Fruit fly (Drosophila melanogaster): ENCODE results near the gene Sfp24Bb.

Sfp24Bb gene

DNA sequence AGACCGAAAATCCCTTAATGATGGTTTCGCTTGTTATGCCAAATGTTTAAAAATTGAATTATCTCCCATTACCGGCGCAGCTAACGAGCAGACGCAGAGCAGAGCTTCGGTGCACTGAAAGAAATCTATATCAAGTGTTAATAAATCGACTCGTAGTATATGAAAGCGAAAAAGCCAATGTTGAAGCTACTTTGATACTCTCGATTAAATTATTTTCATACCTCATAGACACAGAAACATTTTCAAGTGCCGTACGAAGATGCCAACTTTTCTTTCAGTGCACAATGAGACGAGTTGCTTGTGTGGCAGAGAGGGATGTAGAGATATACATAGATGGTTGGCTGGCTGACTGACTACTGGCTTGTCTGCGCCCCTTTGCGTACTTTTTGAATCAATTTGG is 6.2 kb upstream of the Sfp24Bb start (continued):
- TF ChIP-seq ind (GFP tag; optimal IDR thresholded peaks at IDR 0.05) (no peak), zen (tag; optimal IDR thresholded peaks at IDR 0.05) (peak; percentile 64), bsh (GFP tag; optimal IDR thresholded peaks at IDR 0.05) (peak in 1 of 2 experiments; percentile 66), inv (GFP tag; IDR thresholded peaks at IDR 0.05; ENCODE audit: partially characterized antibody) (no peak), slp2 (GFP tag; optimal IDR thresholded peaks at IDR 0.05) (no peak), CG18599 (GFP tag; optimal IDR thresholded peaks at IDR 0.05) (no peak), Dref (GFP tag; IDR thresholded peaks at IDR 0.05) (no peak), CG1602 (GFP tag; optimal IDR thresholded peaks at IDR 0.05) (no peak), vvl (GFP tag; IDR thresholded peaks at IDR 0.05) (0 out of 2 replicates have a peak, but pooled peaks have one; percentile 19), nmo (GFP tag; optimal IDR thresholded peaks at IDR 0.05) (peak; percentile 44), Mrtf (GFP tag; IDR thresholded peaks at IDR 0.05) (0 out of 3 replicates have a peak, but pooled peaks have one; percentile 23), HLH3B (GFP tag; IDR thresholded peaks at IDR 0.05) (0 out of 2 replicates have a peak, but pooled peaks have one; percentile 17), CG17361 (GFP tag; IDR thresholded peaks at IDR 0.05) (no peak), CG31365 (tag; optimal IDR thresholded peaks at IDR 0.05) (no peak), CG4730 (GFP tag; IDR thresholded peaks at IDR 0.05) (no peak), TFAM (GFP tag; optimal IDR thresholded peaks at IDR 0.05) (no peak), gcm (GFP tag; optimal IDR thresholded peaks at IDR 0.05) (no peak), Optix (GFP tag; IDR thresholded peaks at IDR 0.05) (no peak), CG8924 (tag; optimal IDR thresholded peaks at IDR 0.05) (peak; percentile 5), Awh (GFP tag; IDR thresholded peaks at IDR 0.05) (0 out of 2 replicates have a peak, but pooled peaks have one; percentile 28), chif (GFP tag; optimal IDR thresholded peaks at IDR 0.05) (peak; percentile 17 to 49), CG8944 (GFP tag; optimal IDR thresholded peaks at IDR 0.05) (no peak), zf30C (GFP tag; optimal IDR thresholded peaks at IDR 0.05) (peak; percentile 14), CG4404 (GFP tag; IDR thresholded peaks at IDR 0.05) (peak; percentile 41; the same call in 1 of the 2 replicates), CG30403 (GFP tag; optimal IDR thresholded peaks at IDR 0.05) (peak; percentile 10), da (GFP tag; optimal IDR thresholded peaks at IDR 0.05) (no peak), Ravus (GFP tag; IDR thresholded peaks at IDR 0.05) (no peak), Blimp-1 (GFP tag; optimal IDR thresholded peaks at IDR 0.05) (no peak), CG2889 (GFP tag; IDR thresholded peaks at IDR 0.05) (no peak), CG2116 (GFP tag; optimal IDR thresholded peaks at IDR 0.05) (no peak), CG10366 (GFP tag; IDR thresholded peaks at IDR 0.05) (no peak), CG12659 (GFP tag; optimal IDR thresholded peaks at IDR 0.05) (no peak), Doc3 (GFP tag; IDR thresholded peaks at IDR 0.05; ENCODE audit: partially characterized antibody) (no peak), mam (GFP tag; optimal IDR thresholded peaks at IDR 0.05) (no peak), CG10321 (GFP tag; IDR thresholded peaks at IDR 0.05) (no peak), CG3995 (GFP tag; optimal IDR thresholded peaks at IDR 0.05) (no peak), sens (GFP tag) (peak; percentile 89), vnd (GFP tag; IDR thresholded peaks at IDR 0.05; ENCODE audit: partially characterized antibody) (no peak), Hr3 (GFP tag; optimal IDR thresholded peaks at IDR 0.05) (no peak), jumu (GFP tag; optimal IDR thresholded peaks at IDR 0.05) (no peak), CG10462 (GFP tag; optimal IDR thresholded peaks at IDR 0.05) (no peak), amos (GFP tag; IDR thresholded peaks at IDR 0.05; ENCODE audit: partially characterized antibody) (no peak), CG12744 (GFP tag; optimal IDR thresholded peaks at IDR 0.05) (no peak), CG8765 (GFP tag; IDR thresholded peaks at IDR 0.05) (peak; percentile 55; the same call in 1 of the 2 replicates), CG16815 (GFP tag; optimal IDR thresholded peaks at IDR 0.05) (peak; percentile 8), CG11085 (GFP tag; IDR thresholded peaks at IDR 0.05) (no peak), CG2199 (GFP tag; IDR thresholded peaks at IDR 0.05) (0 out of 3 replicates have a peak, but pooled peaks have one; percentile 32), Gug (GFP tag; IDR thresholded peaks at IDR 0.05) (no peak), CG5180 (GFP tag; optimal IDR thresholded peaks at IDR 0.05) (no peak), ranshi (GFP tag; IDR thresholded peaks at IDR 0.05) (no peak), dimm (GFP tag; IDR thresholded peaks at IDR 0.05) (no peak)

Measured in whole organism, embryonic.